Fruit fly (Drosophila melanogaster) whole organism, embryonic: ENCODE results near the gene Gen.

Experiments
- Atf-2 ChIP-seq: fragments of 200-800 bp; sonication (Bioruptor generic); optimal IDR thresholded peaks from 2 replicates; lab custom pipeline; 2016; ENCODE audit warnings: missing biosample characterization, missing genetic modification characterization
- CG10147 ChIP-seq: fragments of 200-800 bp; sonication (Bioruptor generic); optimal IDR thresholded peaks from 2 replicates; lab custom pipeline; 2019; ENCODE audit warnings: missing biosample characterization, mild to moderate bottlenecking, missing genetic modification characterization, moderate library complexity
- CG10462 ChIP-seq: fragments of 200-800 bp; sonication (Bioruptor generic); optimal IDR thresholded peaks from 2 replicates; lab custom pipeline; 2016; ENCODE audit warnings: missing biosample characterization, missing genetic modification characterization
- CG10543 ChIP-seq: fragments of 200-800 bp; sonication (Bioruptor generic); optimal IDR thresholded peaks from 3 replicates; lab custom pipeline; 2017; ENCODE audit warnings: missing biosample characterization, mild to moderate bottlenecking, missing genetic modification characterization, moderate library complexity
- CG11560 ChIP-seq: fragments of 200-800 bp; sonication (Bioruptor generic); IDR thresholded peaks from 3 replicates; pipeline ENCODE4 v1.3.6; 2022; ENCODE audit warnings: missing biosample characterization, missing genetic modification characterization
- CG14050 ChIP-seq: fragments of 200-800 bp; sonication (Bioruptor generic); IDR thresholded peaks from 3 replicates; pipeline ENCODE4 v1.3.6; 2022; ENCODE audit warnings: missing biosample characterization, missing genetic modification characterization
- CG14965 ChIP-seq: fragments of 200-800 bp; sonication (Bioruptor generic); optimal IDR thresholded peaks from 2 replicates; lab custom pipeline; 2016; ENCODE audit warnings: missing biosample characterization, missing genetic modification characterization, borderline replicate concordance
- CG1603 ChIP-seq: fragments of 200-800 bp; sonication (Bioruptor generic); optimal IDR thresholded peaks from 2 replicates; lab custom pipeline; 2019; ENCODE audit warnings: missing biosample characterization, mild to moderate bottlenecking, missing genetic modification characterization, moderate library complexity
- CG16863 ChIP-seq: fragments of 200-800 bp; sonication (Bioruptor generic); optimal IDR thresholded peaks from 3 replicates; lab custom pipeline; 2016; ENCODE audit warnings: missing biosample characterization, missing genetic modification characterization
- CG32532 ChIP-seq: fragments of 200-800 bp; sonication (Bioruptor generic); IDR thresholded peaks from 2 replicates; pipeline ENCODE4 v1.3.6; 2022; ENCODE audit warnings: missing biosample characterization, missing genetic modification characterization
- CG3281 ChIP-seq: fragments of 200-800 bp; sonication (Bioruptor generic); optimal IDR thresholded peaks from 3 replicates; lab custom pipeline; 2017; ENCODE audit warnings: missing biosample characterization, mild to moderate bottlenecking, missing genetic modification characterization
- CG43689 ChIP-seq: fragments of 200-800 bp; sonication (Bioruptor generic); IDR thresholded peaks from 2 replicates; pipeline ENCODE4 v1.3.6; 2022; ENCODE audit warnings: missing biosample characterization, missing genetic modification characterization
- CG6272 ChIP-seq: fragments of 200-800 bp; sonication (Bioruptor generic); IDR thresholded peaks from 2 replicates; pipeline ENCODE4 v1.3.6; 2022; ENCODE audit warnings: missing biosample characterization, missing genetic modification characterization
- CG6654 ChIP-seq: fragments of 200-800 bp; sonication (Bioruptor generic); optimal IDR thresholded peaks from 2 replicates; lab custom pipeline; 2017; ENCODE audit warnings: missing biosample characterization, mild to moderate bottlenecking, missing genetic modification characterization
- CG6791 ChIP-seq: fragments of 200-800 bp; sonication (Bioruptor generic); IDR thresholded peaks from 3 replicates; pipeline ENCODE4 v1.3.6; 2022; ENCODE audit warnings: missing biosample characterization, missing genetic modification characterization; ENCODE audit not compliant: partially characterized antibody
- CG6854 ChIP-seq: fragments of 200-800 bp; sonication (Bioruptor generic); optimal IDR thresholded peaks from 3 replicates; lab custom pipeline; 2017; ENCODE audit warnings: missing biosample characterization, mild to moderate bottlenecking, missing genetic modification characterization
- CG7357 ChIP-seq: fragments of 200-800 bp; sonication (Bioruptor generic); IDR thresholded peaks from 3 replicates; pipeline ENCODE4 v1.3.6; 2022; ENCODE audit warnings: missing biosample characterization, missing genetic modification characterization
- D ChIP-seq, 2 experiments: fragments of 200-800 bp in 1 of 2; fragments of >200 bp in 1 of 2; sonication (Bioruptor generic) in 1 of 2; optimal IDR thresholded peaks; 2 replicates in 1 of 2; 3 replicates in 1 of 2; lab custom pipeline; 2017; ENCODE audit warnings: mild to moderate bottlenecking in 1 of 2, missing biosample characterization in 1 of 2, missing genetic modification characterization in 1 of 2, missing genetic modification reagents in 1 of 2
- Doc2 ChIP-seq: fragments of 200-800 bp; sonication (Bioruptor generic); IDR thresholded peaks from 2 replicates; pipeline ENCODE4 v1.3.6; 2022; ENCODE audit warnings: missing biosample characterization, missing genetic modification characterization
- Gsc ChIP-seq: fragments of 200-800 bp; sonication (Bioruptor generic); IDR thresholded peaks from 2 replicates; pipeline ENCODE4 v1.3.6; 2022; ENCODE audit warnings: missing biosample characterization, missing genetic modification characterization
- Hmx ChIP-seq: fragments of 200-800 bp; sonication (Bioruptor generic); optimal IDR thresholded peaks from 2 replicates; lab custom pipeline; 2016; ENCODE audit warnings: missing biosample characterization, missing genetic modification characterization
- Hr78 ChIP-seq, 2 experiments: fragments of 200-800 bp in 1 of 2; fragments of >200 bp in 1 of 2; sonication (Bioruptor generic) in 1 of 2; optimal IDR thresholded peaks; 2 replicates each; lab custom pipeline; 2017 to 2019; ENCODE audit warnings: missing biosample characterization in 2 of 2, missing genetic modification characterization in 2 of 2, mild to moderate bottlenecking in 1 of 2, moderate library complexity in 1 of 2
- Med ChIP-seq: fragments of 200-800 bp; sonication (Bioruptor generic); peaks from one replicate; lab custom pipeline; 2016; ENCODE audit warnings: missing biosample characterization, missing genetic modification characterization, mild to moderate bottlenecking, inconsistent platforms, moderate library complexity
- Mrtf ChIP-seq: fragments of 200-800 bp; sonication (Bioruptor generic); IDR thresholded peaks from 3 replicates; pipeline ENCODE4 v1.3.6; 2022; ENCODE audit warnings: missing biosample characterization, missing genetic modification characterization
- NFAT ChIP-seq: fragments of 200-800 bp; sonication (Bioruptor generic); IDR thresholded peaks from 2 replicates; pipeline ENCODE4 v1.3.6; 2022; ENCODE audit warnings: missing biosample characterization, missing genetic modification characterization
- PHDP ChIP-seq: fragments of 200-800 bp; sonication (Bioruptor generic); optimal IDR thresholded peaks from 3 replicates; lab custom pipeline; 2018; ENCODE audit warnings: missing biosample characterization, mild to moderate bottlenecking, missing genetic modification characterization, moderate library complexity
- Pdp1 ChIP-seq, 2 experiments: fragments of 200-800 bp; sonication (Bioruptor generic); optimal IDR thresholded peaks; 3 replicates each; lab custom pipeline; 2016; ENCODE audit warnings: missing biosample characterization in 2 of 2, missing genetic modification characterization in 2 of 2, mild to moderate bottlenecking in 1 of 2, moderate library complexity in 1 of 2
- Ptx1 ChIP-seq: fragments of 200-800 bp; sonication (Bioruptor generic); IDR thresholded peaks from 2 replicates; pipeline ENCODE4 v1.3.6; 2022; ENCODE audit warnings: missing biosample characterization, missing genetic modification characterization
- Sox100B ChIP-seq: fragments of 200-800 bp; sonication (Bioruptor generic); optimal IDR thresholded peaks from 3 replicates; lab custom pipeline; 2018; ENCODE audit warnings: missing biosample characterization, mild to moderate bottlenecking, missing genetic modification characterization
- Vsx1 ChIP-seq: fragments of 200-800 bp; sonication (Bioruptor generic); optimal IDR thresholded peaks from 2 replicates; lab custom pipeline; 2017; ENCODE audit warnings: missing biosample characterization, mild to moderate bottlenecking, missing genetic modification characterization, missing genetic modification reagents
- ab ChIP-seq: fragments of 200-800 bp; sonication (Bioruptor generic); optimal IDR thresholded peaks from 2 replicates; lab custom pipeline; 2016; ENCODE audit warnings: missing biosample characterization, missing genetic modification characterization
- ap ChIP-seq: fragments of 200-800 bp; sonication (Bioruptor generic); IDR thresholded peaks from 2 replicates; pipeline ENCODE4 v1.3.6; 2022; ENCODE audit warnings: missing biosample characterization, missing genetic modification characterization
- bbx ChIP-seq: fragments of 200-800 bp; sonication (Bioruptor generic); IDR thresholded peaks from 2 replicates; pipeline ENCODE4 v1.3.6; 2022; ENCODE audit warnings: missing biosample characterization, missing genetic modification characterization; ENCODE audit not compliant: partially characterized antibody
- bcd ChIP-seq: fragments of 200-800 bp; sonication (Bioruptor generic); optimal IDR thresholded peaks from 2 replicates; lab custom pipeline; 2017; ENCODE audit warnings: missing biosample characterization, mild to moderate bottlenecking, missing genetic modification characterization
- crp ChIP-seq, 2 experiments: fragments of 200-800 bp; sonication (Bioruptor generic); optimal IDR thresholded peaks; 2 replicates in 1 of 2; 3 replicates in 1 of 2; lab custom pipeline; 2017; ENCODE audit warnings: missing biosample characterization in 2 of 2, missing genetic modification characterization in 2 of 2, mild to moderate bottlenecking in 1 of 2, moderate library complexity in 1 of 2
- emc ChIP-seq: fragments of 200-800 bp; sonication (Bioruptor generic); optimal IDR thresholded peaks from 2 replicates; lab custom pipeline; 2016; ENCODE audit warnings: missing biosample characterization, missing genetic modification characterization
- ewg ChIP-seq: fragments of 200-800 bp; sonication (Bioruptor generic); optimal IDR thresholded peaks from 3 replicates; lab custom pipeline; 2017; ENCODE audit warnings: mild to moderate bottlenecking, missing biosample characterization, missing genetic modification reagents, missing genetic modification characterization
- jigr1 ChIP-seq: fragments of 200-800 bp; sonication (Bioruptor generic); IDR thresholded peaks from 3 replicates; pipeline ENCODE4 v1.3.6; 2022; ENCODE audit warnings: missing biosample characterization, missing genetic modification characterization
- lmd ChIP-seq: fragments of 200-800 bp; sonication (Bioruptor generic); IDR thresholded peaks from 2 replicates; pipeline ENCODE4 v1.3.6; 2022; ENCODE audit warnings: missing biosample characterization, missing genetic modification characterization
- lola ChIP-seq, 3 experiments: fragments of >200 bp in 2 of 3; fragments of 200-800 bp in 1 of 3; sonication (Bioruptor generic) in 1 of 3; optimal IDR thresholded peaks; 2 replicates each; lab custom pipeline; 2017 to 2019; ENCODE audit warnings: missing biosample characterization in 3 of 3, missing genetic modification characterization in 3 of 3, mild to moderate bottlenecking in 1 of 3, moderate library complexity in 1 of 3
- mam ChIP-seq: fragments of 200-800 bp; sonication (Bioruptor generic); optimal IDR thresholded peaks from 3 replicates; lab custom pipeline; 2016; ENCODE audit warnings: missing biosample characterization, missing genetic modification characterization
- p53 ChIP-seq: fragments of 200-800 bp; sonication (Bioruptor generic); optimal IDR thresholded peaks from 2 replicates; lab custom pipeline; 2016; ENCODE audit warnings: missing biosample characterization, missing genetic modification characterization
- pros ChIP-seq: fragments of 200-800 bp; sonication (Bioruptor generic); optimal IDR thresholded peaks from 3 replicates; lab custom pipeline; 2019; ENCODE audit warnings: missing biosample characterization, mild to moderate bottlenecking, missing genetic modification characterization, moderate library complexity
- repo ChIP-seq: fragments of 200-800 bp; sonication (Bioruptor generic); optimal IDR thresholded peaks from 2 replicates; lab custom pipeline; 2016; ENCODE audit warnings: missing biosample characterization, missing genetic modification characterization
- scrt ChIP-seq: fragments of 200-800 bp; sonication (Bioruptor generic); optimal IDR thresholded peaks from 2 replicates; lab custom pipeline; 2018; ENCODE audit warnings: missing biosample characterization, mild to moderate bottlenecking, missing genetic modification characterization, moderate library complexity
- shn ChIP-seq: fragments of 200-800 bp; sonication (Bioruptor generic); optimal IDR thresholded peaks from 3 replicates; lab custom pipeline; 2016; ENCODE audit warnings: missing biosample characterization, missing genetic modification characterization
- sim ChIP-seq: fragments of 200-800 bp; sonication (Bioruptor generic); IDR thresholded peaks from 2 replicates; pipeline ENCODE4 v1.3.6; 2022; ENCODE audit warnings: missing biosample characterization, missing genetic modification characterization
- sqz ChIP-seq: fragments of 200-800 bp; sonication (Bioruptor generic); optimal IDR thresholded peaks from 3 replicates; lab custom pipeline; 2018; ENCODE audit warnings: missing biosample characterization, mild to moderate bottlenecking, missing genetic modification characterization
- tap ChIP-seq: fragments of 200-800 bp; optimal IDR thresholded peaks from 3 replicates; lab custom pipeline; 2019; ENCODE audit warnings: missing biosample characterization, mild to moderate bottlenecking, missing genetic modification characterization, moderate library complexity
- ttk ChIP-seq: fragments of 200-800 bp; sonication (Bioruptor generic); IDR thresholded peaks from 2 replicates; pipeline ENCODE4 v2.1.2; 2022; ENCODE audit warnings: missing biosample characterization, missing genetic modification characterization
- zen2 ChIP-seq: fragments of 200-800 bp; sonication (Bioruptor generic); IDR thresholded peaks from 3 replicates; pipeline ENCODE4 v1.3.6; 2022; ENCODE audit warnings: missing biosample characterization, missing genetic modification characterization; ENCODE audit not compliant: partially characterized antibody

Gene Gen

DNA sequence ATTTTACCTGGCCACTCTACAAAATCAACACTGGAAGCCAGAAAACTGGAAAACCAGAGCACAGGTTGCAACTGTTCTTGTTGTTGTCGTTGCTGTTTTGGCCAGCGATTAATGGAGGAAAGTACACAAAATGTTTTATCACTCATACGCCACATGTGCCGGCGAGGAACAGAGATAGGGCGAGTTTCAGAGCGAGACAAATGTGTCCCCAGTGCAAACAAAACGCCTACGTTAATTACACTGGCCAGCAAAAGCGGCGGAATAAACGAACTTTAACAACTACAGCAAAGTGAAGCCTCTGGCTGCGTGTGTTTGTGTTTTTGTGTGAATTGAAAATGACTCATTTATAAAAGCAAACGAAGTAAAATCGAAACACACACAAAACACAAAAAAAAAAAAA is 28.0 kb upstream of the Gen start (continued):
- TF ChIP-seq sim (GFP tag; lab: Robert Waterston, UW), result no peak
- TF ChIP-seq Mrtf (GFP tag; lab: Robert Waterston, UW), result 0 out of 3 replicates have a peak, but pooled peaks have one; percentile 5
- TF ChIP-seq ttk (GFP tag; lab: Robert Waterston, UW), result no peak
- TF ChIP-seq repo (GFP tag; lab: Kevin White, UChicago), result no peak
- no peak for TF ChIP-seq CG1603 (tag; lab: Kevin White, UChicago)
- TF ChIP-seq Ptx1 (GFP tag; lab: Robert Waterston, UW), result no peak
- no peak for TF ChIP-seq Hr78 (GFP tag; optimal IDR thresholded peaks at IDR 0.05; lab: Kevin White, UChicago)
- no peak for TF ChIP-seq emc (GFP tag; lab: Kevin White, UChicago)
- TF ChIP-seq CG10462 (GFP tag; lab: Kevin White, UChicago), result no peak
- TF ChIP-seq lola (GFP tag; optimal IDR thresholded peaks at IDR 0.05; lab: Kevin White, UChicago), result no peak
- no peak for TF ChIP-seq Hmx
- TF ChIP-seq D (optimal IDR thresholded peaks at IDR 0.05; lab: Kevin White, UChicago), result no peak
- TF ChIP-seq D (GFP tag; optimal IDR thresholded peaks at IDR 0.05; lab: Kevin White, UChicago), result no peak
- no peak for TF ChIP-seq CG10543
- no peak for TF ChIP-seq zen2
- no peak for TF ChIP-seq PHDP (tag; lab: Kevin White, UChicago)
- TF ChIP-seq Doc2 (GFP tag; lab: Robert Waterston, UW), result no peak
- TF ChIP-seq CG14050 (GFP tag; lab: Robert Waterston, UW), result no peak
- TF ChIP-seq CG43689, result no peak
- no peak for TF ChIP-seq bcd (GFP tag; lab: Kevin White, UChicago)
- no peak for TF ChIP-seq CG14965
- no peak for TF ChIP-seq Vsx1 (GFP tag; lab: Kevin White, UChicago)
- TF ChIP-seq CG6854 (GFP tag; lab: Kevin White, UChicago), result no peak
- TF ChIP-seq bbx (GFP tag; lab: Robert Waterston, UW), result 0 out of 2 replicates have a peak, but pooled peaks have one; percentile 32
- no peak for TF ChIP-seq Gsc (GFP tag; lab: Robert Waterston, UW)
- no peak for TF ChIP-seq Sox100B (GFP tag; lab: Kevin White, UChicago)
- TF ChIP-seq CG11560, result no peak
- no peak for TF ChIP-seq p53 (GFP tag; lab: Kevin White, UChicago)
- TF ChIP-seq ewg (GFP tag; lab: Kevin White, UChicago), result no peak
- peak; percentile 31 for TF ChIP-seq sqz
- no peak for TF ChIP-seq NFAT (GFP tag; lab: Robert Waterston, UW)
- TF ChIP-seq ap, result 0 out of 2 replicates have a peak, but pooled peaks have one; percentile 25
- no peak for TF ChIP-seq CG6791
- no peak for TF ChIP-seq CG10147 (GFP tag; lab: Kevin White, UChicago)
- no peak for TF ChIP-seq Atf-2
- no peak for TF ChIP-seq mam (GFP tag; lab: Kevin White, UChicago)
- TF ChIP-seq, all 482 proteins: peak for 22

DNA sequence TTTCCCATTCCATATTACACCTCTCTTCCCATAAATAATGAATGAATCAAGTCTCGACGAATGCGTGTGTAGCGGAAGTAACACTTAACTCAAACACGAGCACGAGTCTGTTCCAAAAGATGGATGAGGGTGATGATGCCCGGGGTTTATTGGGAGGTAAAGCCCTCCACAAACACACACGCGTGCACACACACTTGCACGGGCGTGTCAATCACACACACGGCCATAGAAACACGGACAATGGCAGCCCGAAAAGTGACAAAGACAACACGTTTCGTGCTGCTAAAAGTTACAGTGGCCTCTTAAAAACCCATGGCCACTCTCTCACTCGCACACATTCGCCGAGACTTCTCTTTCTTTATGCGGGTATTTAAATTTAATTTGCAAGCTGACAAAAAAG is 26.7 kb upstream of the Gen start:
- no peak for TF ChIP-seq CG6272
- 0 out of 2 replicates have a peak, but pooled peaks have one; percentile 35 for TF ChIP-seq CG32532 (GFP tag; lab: Robert Waterston, UW)
- TF ChIP-seq tap (tag; lab: Kevin White, UChicago), result no peak
- TF ChIP-seq Pdp1 (GFP tag; optimal IDR thresholded peaks at IDR 0.05; lab: Kevin White, UChicago), result no peak
- TF ChIP-seq CG7357, result no peak
- peak; percentile 4 for TF ChIP-seq pros (GFP tag; lab: Kevin White, UChicago)
- TF ChIP-seq ab (GFP tag; lab: Kevin White, UChicago), result no peak
- no peak for TF ChIP-seq scrt
- TF ChIP-seq jigr1 (GFP tag; lab: Robert Waterston, UW), result no peak
- no peak for TF ChIP-seq shn (GFP tag; lab: Kevin White, UChicago)
- no peak for TF ChIP-seq CG3281 (GFP tag; lab: Kevin White, UChicago)
- no peak for TF ChIP-seq lmd (GFP tag; lab: Robert Waterston, UW)
- no peak for TF ChIP-seq CG6654 (GFP tag; lab: Kevin White, UChicago)
- TF ChIP-seq ttk (GFP tag; lab: Robert Waterston, UW), result 0 out of 2 replicates have a peak, but pooled peaks have one; percentile 14
- no peak for TF ChIP-seq crp (GFP tag; optimal IDR thresholded peaks at IDR 0.05; lab: Kevin White, UChicago)
- TF ChIP-seq Med (GFP tag; lab: Kevin White, UChicago), result peak; percentile 72
- no peak for TF ChIP-seq Ptx1 (GFP tag; lab: Robert Waterston, UW)
- TF ChIP-seq CG16863 (GFP tag; lab: Kevin White, UChicago), result no peak
